Fruit fly (Drosophila melanogaster) whole organism, embryonic: ENCODE results near the gene CG3009.

Experiments used
- Abd-B ChIP-seq: fragments of 200-800 bp; sonication (Bioruptor generic); optimal IDR thresholded peaks from 2 replicates; lab custom pipeline; 2018; ENCODE audit warnings: missing biosample characterization, mild to moderate bottlenecking, missing genetic modification characterization, moderate library complexity
- CG12155 ChIP-seq: fragments of 200-800 bp; sonication (Bioruptor generic); optimal IDR thresholded peaks from 3 replicates; lab custom pipeline; 2016; ENCODE audit warnings: missing biosample characterization, missing genetic modification characterization
- CG14014 ChIP-seq: fragments of 200-800 bp; sonication (Bioruptor generic); IDR thresholded peaks from 2 replicates; pipeline ENCODE4 v1.3.6; 2022; ENCODE audit warnings: missing biosample characterization, missing genetic modification characterization
- CG1647 ChIP-seq: fragments of 200-800 bp; sonication (Bioruptor generic); optimal IDR thresholded peaks from 3 replicates; lab custom pipeline; 2016; ENCODE audit warnings: missing biosample characterization, missing genetic modification characterization
- CG16863 ChIP-seq: fragments of 200-800 bp; sonication (Bioruptor generic); optimal IDR thresholded peaks from 3 replicates; lab custom pipeline; 2016; ENCODE audit warnings: missing biosample characterization, missing genetic modification characterization
- CG2116 ChIP-seq: fragments of 200-800 bp; sonication (Bioruptor generic); optimal IDR thresholded peaks from 3 replicates; lab custom pipeline; 2018; ENCODE audit warnings: missing biosample characterization, mild to moderate bottlenecking, missing genetic modification characterization
- CG2875 ChIP-seq: fragments of 200-800 bp; sonication (Bioruptor generic); optimal IDR thresholded peaks from 2 replicates; lab custom pipeline; 2017; ENCODE audit warnings: missing biosample characterization, mild to moderate bottlenecking, missing genetic modification characterization, missing genetic modification reagents
- CG34376 ChIP-seq: fragments of 200-800 bp; sonication (Bioruptor generic); optimal IDR thresholded peaks from 2 replicates; lab custom pipeline; 2018; ENCODE audit warnings: missing biosample characterization, mild to moderate bottlenecking, missing genetic modification characterization
- CG4328 ChIP-seq: fragments of 200-800 bp; sonication (Bioruptor generic); optimal IDR thresholded peaks from 3 replicates; lab custom pipeline; 2017; ENCODE audit warnings: missing biosample characterization, missing genetic modification reagents, missing genetic modification characterization
- CG4617 ChIP-seq: fragments of 200-800 bp; sonication (Bioruptor generic); optimal IDR thresholded peaks from 3 replicates; lab custom pipeline; 2016; ENCODE audit warnings: missing biosample characterization, missing genetic modification characterization, borderline replicate concordance
- CG4730 ChIP-seq: fragments of 200-800 bp; sonication (Bioruptor generic); IDR thresholded peaks from 2 replicates; pipeline ENCODE4 v1.3.6; 2022; ENCODE audit warnings: missing biosample characterization, missing genetic modification characterization
- CG6791 ChIP-seq: fragments of 200-800 bp; sonication (Bioruptor generic); IDR thresholded peaks from 3 replicates; pipeline ENCODE4 v1.3.6; 2022; ENCODE audit warnings: missing biosample characterization, missing genetic modification characterization; ENCODE audit not compliant: partially characterized antibody
- CG8290 ChIP-seq, 3 experiments: fragments of 200-800 bp; sonication (Bioruptor generic); optimal IDR thresholded peaks; 2 replicates each; lab custom pipeline; 2016 to 2019; ENCODE audit warnings: missing biosample characterization in 3 of 3, missing genetic modification characterization in 3 of 3, mild to moderate bottlenecking in 2 of 3, moderate library complexity in 1 of 3
- CG9215 ChIP-seq: fragments of 200-800 bp; sonication (Bioruptor generic); IDR thresholded peaks from 2 replicates; pipeline ENCODE4 v1.3.6; 2022; ENCODE audit warnings: missing biosample characterization, missing genetic modification characterization
- CG9797 ChIP-seq: fragments of 200-800 bp; sonication (Bioruptor generic); optimal IDR thresholded peaks from 3 replicates; lab custom pipeline; 2018; ENCODE audit warnings: missing biosample characterization, mild to moderate bottlenecking, missing genetic modification characterization
- CG9932 ChIP-seq: fragments of 200-800 bp; sonication (Bioruptor generic); IDR thresholded peaks from 2 replicates; pipeline ENCODE4 v1.3.6; 2022; ENCODE audit warnings: missing biosample characterization, missing genetic modification characterization
- Camta ChIP-seq: fragments of 200-800 bp; sonication (Bioruptor generic); optimal IDR thresholded peaks from 2 replicates; lab custom pipeline; 2016; ENCODE audit warnings: missing biosample characterization, missing genetic modification characterization
- CrebB ChIP-seq: fragments of 200-800 bp; sonication (Bioruptor generic); optimal IDR thresholded peaks from 3 replicates; lab custom pipeline; 2018; ENCODE audit warnings: missing biosample characterization, mild to moderate bottlenecking, missing genetic modification characterization
- Dp ChIP-seq: fragments of 200-800 bp; sonication (Bioruptor generic); optimal IDR thresholded peaks from 2 replicates; lab custom pipeline; 2018; ENCODE audit warnings: missing biosample characterization, mild to moderate bottlenecking, missing genetic modification characterization, moderate library complexity
- Eip74EF ChIP-seq, 2 experiments: fragments of 200-800 bp in 1 of 2; fragments of >200 bp in 1 of 2; sonication (Bioruptor generic) in 1 of 2; optimal IDR thresholded peaks; 2 replicates each; lab custom pipeline; 2017 to 2019; ENCODE audit warnings: missing biosample characterization in 2 of 2, missing genetic modification characterization in 2 of 2, mild to moderate bottlenecking in 1 of 2, moderate library complexity in 1 of 2
- Fer3 ChIP-seq: fragments of 200-800 bp; sonication (Bioruptor generic); optimal IDR thresholded peaks from 2 replicates; lab custom pipeline; 2018; ENCODE audit warnings: missing biosample characterization, mild to moderate bottlenecking, missing genetic modification characterization, moderate library complexity
- GATAe ChIP-seq: fragments of 200-800 bp; sonication (Bioruptor generic); conservative IDR thresholded peaks from 2 replicates; pipeline ENCODE4 v1.3.6; 2022; ENCODE audit warnings: missing biosample characterization, missing genetic modification characterization
- Gug ChIP-seq: fragments of 200-800 bp; sonication (Bioruptor generic); IDR thresholded peaks from 4 replicates; pipeline ENCODE4 v1.3.6; 2022; ENCODE audit warnings: missing biosample characterization, missing genetic modification characterization
- Med ChIP-seq: fragments of 200-800 bp; sonication (Bioruptor generic); peaks from one replicate; lab custom pipeline; 2016; ENCODE audit warnings: missing biosample characterization, missing genetic modification characterization, mild to moderate bottlenecking, inconsistent platforms, moderate library complexity
- Ptx1 ChIP-seq: fragments of 200-800 bp; sonication (Bioruptor generic); IDR thresholded peaks from 2 replicates; pipeline ENCODE4 v1.3.6; 2022; ENCODE audit warnings: missing biosample characterization, missing genetic modification characterization
- Tbp ChIP-seq: fragments of >200 bp; optimal IDR thresholded peaks from 2 replicates; lab custom pipeline; 2018; ENCODE audit warnings: missing biosample characterization, missing genetic modification characterization
- ap ChIP-seq: fragments of 200-800 bp; sonication (Bioruptor generic); IDR thresholded peaks from 2 replicates; pipeline ENCODE4 v1.3.6; 2022; ENCODE audit warnings: missing biosample characterization, missing genetic modification characterization
- bab2 ChIP-seq: fragments of 200-800 bp; sonication (Bioruptor generic); optimal IDR thresholded peaks from 2 replicates; lab custom pipeline; 2016; ENCODE audit warnings: missing biosample characterization, missing genetic modification characterization
- br ChIP-seq: fragments of >200 bp; optimal IDR thresholded peaks from 2 replicates; lab custom pipeline; 2017
- crol ChIP-seq: fragments of 200-800 bp; sonication (Bioruptor generic); IDR thresholded peaks from 2 replicates; pipeline ENCODE4 v1.3.6; 2022; ENCODE audit warnings: missing biosample characterization, missing genetic modification characterization
- disco-r ChIP-seq: fragments of 200-800 bp; sonication (Bioruptor generic); optimal IDR thresholded peaks from 2 replicates; lab custom pipeline; 2016; ENCODE audit warnings: missing biosample characterization, missing genetic modification characterization
- emc ChIP-seq: fragments of 200-800 bp; sonication (Bioruptor generic); optimal IDR thresholded peaks from 2 replicates; lab custom pipeline; 2016; ENCODE audit warnings: missing biosample characterization, missing genetic modification characterization
- hbn ChIP-seq: fragments of 200-800 bp; sonication (Bioruptor generic); IDR thresholded peaks from 2 replicates; pipeline ENCODE4 v1.3.6; 2022; ENCODE audit warnings: missing biosample characterization, missing genetic modification characterization; ENCODE audit not compliant: partially characterized antibody
- her ChIP-seq: fragments of 200-800 bp; sonication (Bioruptor generic); optimal IDR thresholded peaks from 2 replicates; lab custom pipeline; 2016; ENCODE audit warnings: missing biosample characterization, missing genetic modification characterization
- hth ChIP-seq: fragments of >200 bp; optimal IDR thresholded peaks from 2 replicates; lab custom pipeline; 2017; ENCODE audit warnings: inconsistent platforms
- jing ChIP-seq: fragments of 200-800 bp; sonication (Bioruptor generic); optimal IDR thresholded peaks from 2 replicates; lab custom pipeline; 2018; ENCODE audit warnings: missing biosample characterization, mild to moderate bottlenecking, missing genetic modification characterization
- ken ChIP-seq: fragments of 200-800 bp; sonication (Bioruptor generic); IDR thresholded peaks from 3 replicates; pipeline ENCODE4 v1.3.6; 2022; ENCODE audit warnings: missing biosample characterization, missing genetic modification characterization
- lilli ChIP-seq: fragments of 200-800 bp; sonication (Bioruptor generic); optimal IDR thresholded peaks from 3 replicates; lab custom pipeline; 2016; ENCODE audit warnings: missing biosample characterization, missing genetic modification characterization
- pan ChIP-seq, 4 experiments: fragments of >200 bp in 3 of 4; fragments of 200-800 bp in 1 of 4; sonication (Bioruptor generic) in 1 of 4; optimal IDR thresholded peaks in 3 of 4; IDR thresholded peaks in 1 of 4; 2 replicates each; pipeline versions ENCODE4 v1.3.6 to Lab custom; 2017 to 2022; ENCODE audit warnings: missing biosample characterization in 2 of 4, missing genetic modification characterization in 2 of 4, mixed read lengths in 1 of 4
- phol ChIP-seq: fragments of 200-800 bp; sonication (Bioruptor generic); optimal IDR thresholded peaks from 3 replicates; lab custom pipeline; 2018; ENCODE audit warnings: missing biosample characterization, mild to moderate bottlenecking, missing genetic modification characterization, moderate library complexity
- pros ChIP-seq: fragments of 200-800 bp; sonication (Bioruptor generic); optimal IDR thresholded peaks from 3 replicates; lab custom pipeline; 2019; ENCODE audit warnings: missing biosample characterization, mild to moderate bottlenecking, missing genetic modification characterization, moderate library complexity
- sima ChIP-seq: fragments of 200-800 bp; sonication (Bioruptor generic); optimal IDR thresholded peaks from 2 replicates; lab custom pipeline; 2016; ENCODE audit warnings: missing biosample characterization, missing genetic modification characterization
- sqz ChIP-seq: fragments of 200-800 bp; sonication (Bioruptor generic); optimal IDR thresholded peaks from 3 replicates; lab custom pipeline; 2018; ENCODE audit warnings: missing biosample characterization, mild to moderate bottlenecking, missing genetic modification characterization
- tgo ChIP-seq: fragments of 200-800 bp; sonication (Bioruptor generic); IDR thresholded peaks from 3 replicates; pipeline ENCODE4 v1.3.6; 2022; ENCODE audit warnings: missing biosample characterization, missing genetic modification characterization
- tup ChIP-seq: fragments of 200-800 bp; sonication (Bioruptor generic); optimal IDR thresholded peaks from 2 replicates; lab custom pipeline; 2016; ENCODE audit warnings: missing biosample characterization, mild to moderate bottlenecking, missing genetic modification characterization, moderate library complexity

CG3009 gene

DNA sequence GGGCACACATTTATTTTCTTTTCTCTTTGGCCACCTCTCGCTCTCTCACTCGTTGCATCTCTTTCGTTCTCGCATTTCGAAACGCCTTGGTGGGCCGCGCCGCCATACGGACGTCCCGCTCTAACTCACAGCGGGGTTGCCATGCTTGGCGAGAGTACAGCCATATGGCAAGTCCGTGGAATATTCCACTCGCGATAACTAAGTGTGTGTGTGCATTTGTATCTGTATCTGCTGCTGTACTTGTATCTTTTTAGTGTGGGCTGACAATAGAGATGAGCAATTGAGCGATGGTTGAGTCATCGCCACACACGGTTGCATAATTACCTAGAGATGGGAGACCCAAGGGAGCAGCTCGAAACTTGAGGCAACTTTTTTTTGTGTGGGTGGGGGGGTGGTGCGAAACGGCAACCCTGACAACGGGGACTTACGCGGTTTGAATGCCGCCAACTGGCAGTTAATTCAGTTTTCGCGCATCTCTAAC lies 18.0 kb upstream of the CG3009 start (continued):
- TF ChIP-seq Ptx1 (GFP tag; lab: Robert Waterston, UW): peak; percentile 90
- peak; percentile 78 for TF ChIP-seq ap (GFP tag; lab: Robert Waterston, UW)
- peak; percentile 79 for TF ChIP-seq CrebB (tag; lab: Kevin White, UChicago)
- peak; percentile 93 for TF ChIP-seq CG34376 (GFP tag; lab: Kevin White, UChicago)
- TF ChIP-seq jing: no peak
- peak; percentile 41 for TF ChIP-seq CG2875
- TF ChIP-seq CG4328 (GFP tag; lab: Kevin White, UChicago): peak; percentile 78
- peak; percentile 92 for TF ChIP-seq lilli (GFP tag; lab: Kevin White, UChicago)
- no peak for TF ChIP-seq Tbp (GFP tag; lab: Kevin White, UChicago)
- TF ChIP-seq GATAe: peak; percentile 72; the same call in 1 of the 2 replicates
- TF ChIP-seq Dp (GFP tag; lab: Kevin White, UChicago): peak; percentile 46
- TF ChIP-seq br (lab: Kevin White, UChicago): no peak
- TF ChIP-seq bab2 (GFP tag; lab: Kevin White, UChicago): peak; percentile 85
- TF ChIP-seq CG8290 (GFP tag; optimal IDR thresholded peaks at IDR 0.05; lab: Kevin White, UChicago): peak; percentile 76
- TF ChIP-seq CG8290 (tag; optimal IDR thresholded peaks at IDR 0.05; lab: Kevin White, UChicago): peak; percentile 8 to 97
- peak; percentile 78 for TF ChIP-seq CG16863
- peak; percentile 98 for TF ChIP-seq Med (GFP tag; lab: Kevin White, UChicago)
- peak; percentile 88 for TF ChIP-seq CG12155 (GFP tag; lab: Kevin White, UChicago)
- peak; percentile 84 for TF ChIP-seq CG9215 (GFP tag; lab: Robert Waterston, UW)
- peak; percentile 83 for TF ChIP-seq pros (GFP tag; lab: Kevin White, UChicago)
- TF ChIP-seq disco-r (GFP tag; lab: Kevin White, UChicago): no peak
- TF ChIP-seq CG4617: peak; percentile 78
- TF ChIP-seq CG1647: peak; percentile 82
- TF ChIP-seq phol (tag; lab: Kevin White, UChicago): peak; percentile 71
- peak; percentile 68 for TF ChIP-seq hbn
- peak; percentile 72 for TF ChIP-seq CG9797
- peak; percentile 66 for TF ChIP-seq tup (GFP tag; lab: Kevin White, UChicago)
- TF ChIP-seq tgo (GFP tag; lab: Robert Waterston, UW): peak; percentile 89
- TF ChIP-seq CG14014 (GFP tag; lab: Robert Waterston, UW): peak; percentile 94
- TF ChIP-seq ken (GFP tag; lab: Robert Waterston, UW): peak; percentile 89
- peak; percentile 93 for TF ChIP-seq Gug
- TF ChIP-seq sima: no peak
- peak; percentile 83 for TF ChIP-seq Fer3 (tag; lab: Kevin White, UChicago)
- TF ChIP-seq Abd-B (GFP tag; lab: Kevin White, UChicago): peak; percentile 74
- TF ChIP-seq pan (optimal IDR thresholded peaks at IDR 0.05; lab: Kevin White, UChicago): no peak
- peak in 1 of 2 experiments; percentile 93 for TF ChIP-seq pan (GFP tag; optimal IDR thresholded peaks at IDR 0.05 in 1 of 2, IDR thresholded peaks at IDR 0.05 in 1 of 2)
- TF ChIP-seq CG4730 (GFP tag; lab: Robert Waterston, UW): peak; percentile 88
- no peak for TF ChIP-seq Eip74EF (GFP tag; optimal IDR thresholded peaks at IDR 0.05; lab: Kevin White, UChicago)
- peak; percentile 72 for TF ChIP-seq emc (GFP tag; lab: Kevin White, UChicago)
- peak; percentile 97 for TF ChIP-seq CG2116 (GFP tag; lab: Kevin White, UChicago)
- TF ChIP-seq crol: peak; percentile 85
- TF ChIP-seq CG9932: peak; percentile 95
- peak; percentile 69 for TF ChIP-seq Camta (GFP tag; lab: Kevin White, UChicago)
- TF ChIP-seq her (GFP tag; lab: Kevin White, UChicago): peak; percentile 86
- TF ChIP-seq hth (lab: Kevin White, UChicago): no peak
- peak; percentile 84 for TF ChIP-seq CG6791 (GFP tag; lab: Robert Waterston, UW)
- peak; percentile 76 for TF ChIP-seq sqz (GFP tag; lab: Kevin White, UChicago)
